Fruit fly (Drosophila melanogaster) whole organism, embryonic: ENCODE measurements around the gene Vti1a.
A peak's percentile ranks its signal among the peaks of the same experiment; 100 is the strongest.

Experiments used
- Antp ChIP-seq: fragments of 200-800 bp; sonication (Bioruptor generic); optimal IDR thresholded peaks from 3 replicates; lab custom pipeline; 2016; ENCODE audit warnings: missing biosample characterization, missing genetic modification characterization
- CG1024 ChIP-seq: fragments of 200-800 bp; sonication (Bioruptor generic); IDR thresholded peaks from 2 replicates; pipeline ENCODE4 v1.3.6; 2022; ENCODE audit warnings: missing biosample characterization, missing genetic modification characterization
- CG10366 ChIP-seq: fragments of 200-800 bp; sonication (Bioruptor generic); IDR thresholded peaks from 2 replicates; pipeline ENCODE4 v1.3.6; 2022; ENCODE audit warnings: missing biosample characterization, missing genetic modification characterization
- CG11085 ChIP-seq: fragments of 200-800 bp; sonication (Bioruptor generic); IDR thresholded peaks from 2 replicates; pipeline ENCODE4 v1.3.6; 2022; ENCODE audit warnings: missing biosample characterization, missing genetic modification characterization
- CG18262 ChIP-seq: fragments of 200-800 bp; optimal IDR thresholded peaks from 3 replicates; lab custom pipeline; 2019; ENCODE audit warnings: missing biosample characterization, mild to moderate bottlenecking, missing genetic modification characterization, moderate library complexity
- CG18476 ChIP-seq: fragments of 200-800 bp; sonication (Bioruptor generic); optimal IDR thresholded peaks from 2 replicates; lab custom pipeline; 2016; ENCODE audit warnings: missing biosample characterization, mild to moderate bottlenecking, missing genetic modification characterization
- CG18764 ChIP-seq: fragments of 200-800 bp; sonication (Bioruptor generic); optimal IDR thresholded peaks from 3 replicates; lab custom pipeline; 2016; ENCODE audit warnings: missing biosample characterization, missing genetic modification characterization
- CG30431 ChIP-seq: fragments of 200-800 bp; sonication (Bioruptor generic); optimal IDR thresholded peaks from 2 replicates; lab custom pipeline; 2017; ENCODE audit warnings: missing biosample characterization, missing genetic modification characterization
- CG31365 ChIP-seq: fragments of 200-800 bp; sonication (Bioruptor generic); optimal IDR thresholded peaks from 2 replicates; lab custom pipeline; 2018; ENCODE audit warnings: missing biosample characterization, mild to moderate bottlenecking, missing genetic modification characterization
- CG31388 ChIP-seq: fragments of 200-800 bp; sonication (Bioruptor generic); optimal IDR thresholded peaks from 2 replicates; lab custom pipeline; 2016; ENCODE audit warnings: missing biosample characterization, missing genetic modification characterization
- CG6175 ChIP-seq: fragments of 200-800 bp; sonication (Bioruptor generic); IDR thresholded peaks from 3 replicates; pipeline ENCODE4 v1.3.6; 2022; ENCODE audit warnings: missing biosample characterization, missing genetic modification characterization
- CG6272 ChIP-seq: fragments of 200-800 bp; sonication (Bioruptor generic); IDR thresholded peaks from 2 replicates; pipeline ENCODE4 v1.3.6; 2022; ENCODE audit warnings: missing biosample characterization, missing genetic modification characterization
- CG6854 ChIP-seq: fragments of 200-800 bp; sonication (Bioruptor generic); optimal IDR thresholded peaks from 3 replicates; lab custom pipeline; 2017; ENCODE audit warnings: missing biosample characterization, mild to moderate bottlenecking, missing genetic modification characterization
- CG7786 ChIP-seq: fragments of 200-800 bp; sonication (Bioruptor generic); optimal IDR thresholded peaks from 2 replicates; lab custom pipeline; 2016; ENCODE audit warnings: missing biosample characterization, missing genetic modification characterization
- CG7839 ChIP-seq: fragments of 200-800 bp; sonication (Bioruptor generic); optimal IDR thresholded peaks from 3 replicates; lab custom pipeline; 2018; ENCODE audit warnings: missing biosample characterization, mild to moderate bottlenecking, missing genetic modification characterization, moderate library complexity
- CG8478 ChIP-seq: fragments of >200 bp; optimal IDR thresholded peaks from 2 replicates; lab custom pipeline; 2018
- CG9727 ChIP-seq: fragments of 200-800 bp; sonication (Bioruptor generic); optimal IDR thresholded peaks from 3 replicates; lab custom pipeline; 2017; ENCODE audit warnings: missing biosample characterization, mild to moderate bottlenecking, missing genetic modification characterization
- CTCF ChIP-seq: fragments of 200-800 bp; sonication (Bioruptor generic); optimal IDR thresholded peaks from 2 replicates; lab custom pipeline; 2017; ENCODE audit warnings: missing biosample characterization, mild to moderate bottlenecking, missing genetic modification characterization, moderate library complexity
- Chrac-16 ChIP-seq: fragments of 200-800 bp; sonication (Bioruptor generic); optimal IDR thresholded peaks from 3 replicates; lab custom pipeline; 2016; ENCODE audit warnings: missing biosample characterization, missing genetic modification characterization
- Dip3 ChIP-seq: fragments of 200-800 bp; sonication (Bioruptor generic); optimal IDR thresholded peaks from 3 replicates; lab custom pipeline; 2016; ENCODE audit warnings: missing biosample characterization, missing genetic modification characterization
- Dll ChIP-seq: fragments of 200-800 bp; sonication (Bioruptor generic); IDR thresholded peaks from 4 replicates; pipeline ENCODE4 v1.3.6; 2022; ENCODE audit warnings: missing biosample characterization, missing genetic modification characterization; ENCODE audit not compliant: partially characterized antibody
- Dref ChIP-seq: fragments of 200-800 bp; sonication (Bioruptor generic); IDR thresholded peaks from 2 replicates; pipeline ENCODE4 v1.3.6; 2022; ENCODE audit warnings: missing biosample characterization, missing genetic modification characterization
- E2f1 ChIP-seq: fragments of 200-800 bp; sonication (Bioruptor generic); IDR thresholded peaks from 2 replicates; pipeline ENCODE4 v1.3.6; 2022; ENCODE audit warnings: missing biosample characterization, missing genetic modification characterization
- ERR ChIP-seq: fragments of 200-800 bp; sonication (Bioruptor generic); optimal IDR thresholded peaks from 2 replicates; lab custom pipeline; 2016; ENCODE audit warnings: missing biosample characterization, missing genetic modification characterization
- Fer2 ChIP-seq: fragments of 200-800 bp; sonication (Bioruptor generic); optimal IDR thresholded peaks from 2 replicates; lab custom pipeline; 2018; ENCODE audit warnings: missing biosample characterization, mild to moderate bottlenecking, missing genetic modification characterization, moderate library complexity
- H15 ChIP-seq: fragments of 200-800 bp; sonication (Bioruptor generic); IDR thresholded peaks from 3 replicates; pipeline ENCODE4 v1.3.6; 2022; ENCODE audit warnings: missing biosample characterization, missing genetic modification characterization
- Hey ChIP-seq: fragments of 200-800 bp; sonication (Bioruptor generic); optimal IDR thresholded peaks from 3 replicates; lab custom pipeline; 2018; ENCODE audit warnings: missing biosample characterization, mild to moderate bottlenecking, missing genetic modification characterization
- HmgZ ChIP-seq: fragments of 200-800 bp; sonication (Bioruptor generic); optimal IDR thresholded peaks from 2 replicates; lab custom pipeline; 2018; ENCODE audit warnings: missing biosample characterization, mild to moderate bottlenecking, missing genetic modification characterization
- Hr3 ChIP-seq: fragments of 200-800 bp; sonication (Bioruptor generic); optimal IDR thresholded peaks from 3 replicates; lab custom pipeline; 2016; ENCODE audit warnings: missing biosample characterization, missing genetic modification characterization
- Nf-YC ChIP-seq: fragments of 200-800 bp; optimal IDR thresholded peaks from 3 replicates; lab custom pipeline; 2019; ENCODE audit warnings: missing biosample characterization, mild to moderate bottlenecking, missing genetic modification characterization, moderate library complexity
- Pdp1 ChIP-seq, 2 experiments: fragments of 200-800 bp; sonication (Bioruptor generic); optimal IDR thresholded peaks; 3 replicates each; lab custom pipeline; 2016; ENCODE audit warnings: missing biosample characterization in 2 of 2, missing genetic modification characterization in 2 of 2, mild to moderate bottlenecking in 1 of 2, moderate library complexity in 1 of 2
- Ptx1 ChIP-seq: fragments of 200-800 bp; sonication (Bioruptor generic); IDR thresholded peaks from 2 replicates; pipeline ENCODE4 v1.3.6; 2022; ENCODE audit warnings: missing biosample characterization, missing genetic modification characterization
- Spps ChIP-seq: fragments of 200-800 bp; sonication (Bioruptor generic); optimal IDR thresholded peaks from 2 replicates; lab custom pipeline; 2018; ENCODE audit warnings: missing biosample characterization, mild to moderate bottlenecking, missing genetic modification characterization
- YL-1 ChIP-seq: fragments of 200-800 bp; sonication (Bioruptor generic); optimal IDR thresholded peaks from 3 replicates; lab custom pipeline; 2017; ENCODE audit warnings: missing biosample characterization, mild to moderate bottlenecking, missing genetic modification characterization
- abd-A ChIP-seq: fragments of 200-800 bp; sonication (Bioruptor generic); optimal IDR thresholded peaks from 3 replicates; lab custom pipeline; 2019; ENCODE audit warnings: missing biosample characterization, mild to moderate bottlenecking, missing genetic modification characterization, moderate library complexity
- al ChIP-seq: fragments of 200-800 bp; sonication (Bioruptor generic); IDR thresholded peaks from 2 replicates; pipeline ENCODE4 v1.3.6; 2022; ENCODE audit warnings: missing biosample characterization, missing genetic modification characterization
- ap ChIP-seq: fragments of 200-800 bp; sonication (Bioruptor generic); IDR thresholded peaks from 2 replicates; pipeline ENCODE4 v1.3.6; 2022; ENCODE audit warnings: missing biosample characterization, missing genetic modification characterization
- bab2 ChIP-seq: fragments of 200-800 bp; sonication (Bioruptor generic); optimal IDR thresholded peaks from 2 replicates; lab custom pipeline; 2016; ENCODE audit warnings: missing biosample characterization, missing genetic modification characterization
- bbx ChIP-seq: fragments of 200-800 bp; sonication (Bioruptor generic); IDR thresholded peaks from 2 replicates; pipeline ENCODE4 v1.3.6; 2022; ENCODE audit warnings: missing biosample characterization, missing genetic modification characterization; ENCODE audit not compliant: partially characterized antibody
- crc ChIP-seq: fragments of 200-800 bp; sonication (Bioruptor generic); optimal IDR thresholded peaks from 2 replicates; lab custom pipeline; 2016; ENCODE audit warnings: missing biosample characterization, missing genetic modification characterization
- gce ChIP-seq: fragments of 200-800 bp; sonication (Bioruptor generic); IDR thresholded peaks from 3 replicates; pipeline ENCODE4 v1.3.6; 2022; ENCODE audit warnings: missing biosample characterization, missing genetic modification characterization
- gcm ChIP-seq: fragments of 200-800 bp; sonication (Bioruptor generic); optimal IDR thresholded peaks from 2 replicates; lab custom pipeline; 2019; ENCODE audit warnings: missing biosample characterization, mild to moderate bottlenecking, missing genetic modification characterization, moderate library complexity
- grn ChIP-seq: fragments of 200-800 bp; sonication (Bioruptor generic); optimal IDR thresholded peaks from 3 replicates; lab custom pipeline; 2017; ENCODE audit warnings: missing biosample characterization, missing genetic modification characterization
- h ChIP-seq: fragments of >200 bp; optimal IDR thresholded peaks from 2 replicates; lab custom pipeline; 2017
- hth ChIP-seq: fragments of >200 bp; optimal IDR thresholded peaks from 2 replicates; lab custom pipeline; 2017; ENCODE audit warnings: inconsistent platforms
- nom ChIP-seq: fragments of 200-800 bp; sonication (Bioruptor generic); optimal IDR thresholded peaks from 2 replicates; lab custom pipeline; 2017; ENCODE audit warnings: missing biosample characterization, missing genetic modification characterization, mild to moderate bottlenecking, moderate library complexity, missing genetic modification reagents
- pho ChIP-seq: fragments of 200-800 bp; sonication (Bioruptor generic); optimal IDR thresholded peaks from 2 replicates; lab custom pipeline; 2016; ENCODE audit warnings: missing biosample characterization, missing genetic modification characterization
- pnt ChIP-seq: fragments of 200-800 bp; sonication (Bioruptor generic); optimal IDR thresholded peaks from 3 replicates; lab custom pipeline; 2016; ENCODE audit warnings: missing biosample characterization, missing genetic modification characterization
- sisA ChIP-seq: fragments of 200-800 bp; sonication (Bioruptor generic); IDR thresholded peaks from 2 replicates; pipeline ENCODE4 v1.3.6; 2022; ENCODE audit warnings: missing biosample characterization, missing genetic modification characterization
- sob ChIP-seq: fragments of 200-800 bp; sonication (Bioruptor generic); IDR thresholded peaks from 2 replicates; pipeline ENCODE4 v1.3.6; 2022; ENCODE audit warnings: missing biosample characterization, missing genetic modification characterization
- sqz ChIP-seq: fragments of 200-800 bp; sonication (Bioruptor generic); optimal IDR thresholded peaks from 3 replicates; lab custom pipeline; 2018; ENCODE audit warnings: missing biosample characterization, mild to moderate bottlenecking, missing genetic modification characterization
- stwl ChIP-seq: fragments of 200-800 bp; sonication (Bioruptor generic); optimal IDR thresholded peaks from 3 replicates; lab custom pipeline; 2018; ENCODE audit warnings: missing biosample characterization, mild to moderate bottlenecking, missing genetic modification characterization, moderate library complexity
- tap ChIP-seq: fragments of 200-800 bp; optimal IDR thresholded peaks from 3 replicates; lab custom pipeline; 2019; ENCODE audit warnings: missing biosample characterization, mild to moderate bottlenecking, missing genetic modification characterization, moderate library complexity

Vti1a gene

dm6 chr3L:696404-697054 is 3.8 kb upstream of the Vti1a start (continued):
- TF ChIP-seq Chrac-16 (peak; percentile 88), al (GFP tag; lab: Robert Waterston, UW) (peak; percentile 90), CG18476 (GFP tag; lab: Kevin White, UChicago) (peak; percentile 88), Nf-YC (tag; lab: Kevin White, UChicago) (peak; percentile 77), Ptx1 (GFP tag; lab: Robert Waterston, UW) (peak; percentile 96), CG6854 (GFP tag; lab: Kevin White, UChicago) (peak; percentile 96), Fer2 (tag; lab: Kevin White, UChicago) (peak; percentile 86), hth (lab: Kevin White, UChicago) (no peak), CG8478 (lab: Kevin White, UChicago) (no peak), CG6272 (peak; percentile 91), Dref (no peak), CG31365 (tag; lab: Kevin White, UChicago) (peak; percentile 85), ap (GFP tag; lab: Robert Waterston, UW) (peak; percentile 95), Pdp1 (GFP tag; optimal IDR thresholded peaks at IDR 0.05; lab: Kevin White, UChicago) (peak; percentile 66 to 75), gce (peak; percentile 94), CG10366 (GFP tag; lab: Robert Waterston, UW) (peak; percentile 93), bbx (GFP tag; lab: Robert Waterston, UW) (no peak), Dll (GFP tag; lab: Robert Waterston, UW) (no peak), HmgZ (tag; lab: Kevin White, UChicago) (peak; percentile 96), CG18764 (peak; percentile 87), tap (peak; percentile 96), CG9727 (GFP tag; lab: Kevin White, UChicago) (peak; percentile 98), CG11085 (GFP tag; lab: Robert Waterston, UW) (peak; percentile 85), pnt (GFP tag; lab: Kevin White, UChicago) (peak; percentile 65), h (lab: Kevin White, UChicago) (no peak), sqz (GFP tag; lab: Kevin White, UChicago) (peak; percentile 92), CG6175 (GFP tag; lab: Robert Waterston, UW) (peak; percentile 85), YL-1 (GFP tag; lab: Kevin White, UChicago) (peak; percentile 90), gcm (GFP tag; lab: Kevin White, UChicago) (peak; percentile 96), Antp (GFP tag; lab: Kevin White, UChicago) (peak; percentile 32), H15 (peak; percentile 94), bab2 (GFP tag; lab: Kevin White, UChicago) (peak; percentile 69), abd-A (peak; percentile 72), grn (GFP tag; lab: Kevin White, UChicago) (no peak), CG7839 (peak; percentile 97), crc (GFP tag; lab: Kevin White, UChicago) (no peak), sisA (peak; percentile 94), CG30431 (GFP tag; lab: Kevin White, UChicago) (peak; percentile 95), CG18262 (tag; lab: Kevin White, UChicago) (peak; percentile 98), nom (GFP tag; lab: Kevin White, UChicago) (peak; percentile 95), CG1024 (GFP tag; lab: Robert Waterston, UW) (peak; percentile 92), ERR (GFP tag; lab: Kevin White, UChicago) (peak; percentile 16), Spps (tag; lab: Kevin White, UChicago) (peak; percentile 96), Hr3 (GFP tag; lab: Kevin White, UChicago) (peak; percentile 93), CTCF (GFP tag; lab: Kevin White, UChicago) (peak; percentile 54), Hey (peak; percentile 40), CG7786 (GFP tag; lab: Kevin White, UChicago) (peak; percentile 39), sob (GFP tag; lab: Robert Waterston, UW) (peak; percentile 95), CG31388 (GFP tag; lab: Kevin White, UChicago) (peak; percentile 90), E2f1 (GFP tag; lab: Robert Waterston, UW) (peak; percentile 95), stwl (tag; lab: Kevin White, UChicago) (peak; percentile 75), Dip3 (GFP tag; lab: Kevin White, UChicago) (peak; percentile 65), pho (GFP tag; lab: Kevin White, UChicago) (peak; percentile 15)
